Fruit fly (Drosophila melanogaster): ENCODE data around the gene CG3397.

The CG3397 gene

DNA sequence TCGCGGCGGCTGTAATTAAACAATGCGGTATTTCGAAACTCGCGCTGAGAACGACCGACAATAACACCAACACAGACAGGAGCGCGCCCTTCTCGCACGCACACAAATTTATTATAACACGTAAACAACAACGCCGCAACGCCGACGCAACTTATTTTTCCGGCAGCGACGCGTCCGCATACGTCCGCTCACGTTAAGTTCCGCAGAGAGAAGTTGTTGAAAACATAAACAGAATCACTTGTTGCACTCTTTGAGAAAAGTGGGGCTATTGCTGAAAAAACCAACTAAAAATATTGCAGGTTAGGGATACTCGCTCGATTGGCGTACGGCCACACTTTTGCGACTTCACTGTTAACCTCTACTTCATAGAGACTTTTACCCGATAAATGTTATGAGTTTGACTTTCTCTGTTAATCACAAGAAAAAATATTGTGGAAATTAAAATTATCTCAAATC lies 35.4 kb downstream of the CG3397 start, which contains the start of gene Cad87A (continued):
- no peak for TF ChIP-seq corto (GFP tag; optimal IDR thresholded peaks at IDR 0.05)
- TF ChIP-seq btn (GFP tag; optimal IDR thresholded peaks at IDR 0.05), result no peak
- no peak for TF ChIP-seq CG2120 (GFP tag; optimal IDR thresholded peaks at IDR 0.05)
- TF ChIP-seq Oli (tag; optimal IDR thresholded peaks at IDR 0.05), result no peak
- TF ChIP-seq H15 (GFP tag; IDR thresholded peaks at IDR 0.05), result no peak
- TF ChIP-seq Vsx1 (GFP tag; optimal IDR thresholded peaks at IDR 0.05), result peak; percentile 67
- TF ChIP-seq Lpt (GFP tag; optimal IDR thresholded peaks at IDR 0.05), result no peak
- TF ChIP-seq en (GFP tag; optimal IDR thresholded peaks at IDR 0.05), result no peak
- TF ChIP-seq ttk (GFP tag; IDR thresholded peaks at IDR 0.05), result no peak
- TF ChIP-seq CG12155 (GFP tag; optimal IDR thresholded peaks at IDR 0.05), result no peak
- no peak for TF ChIP-seq CG12744 (GFP tag; optimal IDR thresholded peaks at IDR 0.05)
- no peak for TF ChIP-seq pho (GFP tag; optimal IDR thresholded peaks at IDR 0.05)
- no peak for TF ChIP-seq CG12391 (tag; optimal IDR thresholded peaks at IDR 0.05)
- peak; percentile 43 for TF ChIP-seq pfk (GFP tag; optimal IDR thresholded peaks at IDR 0.05)
- no peak for TF ChIP-seq pita (GFP tag; optimal IDR thresholded peaks at IDR 0.05)
- no peak for TF ChIP-seq HmgZ (tag; optimal IDR thresholded peaks at IDR 0.05)
- TF ChIP-seq CG10654 (GFP tag; optimal IDR thresholded peaks at IDR 0.05), result no peak
- TF ChIP-seq Myb (GFP tag; optimal IDR thresholded peaks at IDR 0.05), result no peak
- TF ChIP-seq al (GFP tag; IDR thresholded peaks at IDR 0.05), result no peak
- TF ChIP-seq chn (GFP tag; optimal IDR thresholded peaks at IDR 0.05), result no peak
- TF ChIP-seq CG6813 (GFP tag; optimal IDR thresholded peaks at IDR 0.05), result peak; percentile 11
- peak in 1 of 2 experiments; percentile 5 for TF ChIP-seq dpn (GFP tag; optimal IDR thresholded peaks at IDR 0.05)
- no peak for TF ChIP-seq eyg (GFP tag; optimal IDR thresholded peaks at IDR 0.05)
- TF ChIP-seq NfI (GFP tag; optimal IDR thresholded peaks at IDR 0.05), result no peak
- peak; percentile 53 for TF ChIP-seq Max (GFP tag; optimal IDR thresholded peaks at IDR 0.05)
- TF ChIP-seq CG33557 (GFP tag; optimal IDR thresholded peaks at IDR 0.05), result no peak
- no peak for TF ChIP-seq CG7556 (GFP tag; optimal IDR thresholded peaks at IDR 0.05)
- peak; percentile 47 for TF ChIP-seq Side (GFP tag; optimal IDR thresholded peaks at IDR 0.05)
- TF ChIP-seq Dbx (GFP tag; IDR thresholded peaks at IDR 0.05), result no peak
- no peak for TF ChIP-seq CG31441 (GFP tag; IDR thresholded peaks at IDR 0.05)
- peak; percentile 67 for TF ChIP-seq wek (GFP tag; optimal IDR thresholded peaks at IDR 0.05)
- no peak for TF ChIP-seq CG4328 (GFP tag; optimal IDR thresholded peaks at IDR 0.05)
- TF ChIP-seq CG11085 (GFP tag; IDR thresholded peaks at IDR 0.05), result no peak
- TF ChIP-seq pros (GFP tag; optimal IDR thresholded peaks at IDR 0.05), result peak; percentile 52
- peak; percentile 49 for TF ChIP-seq CG10267 (tag; optimal IDR thresholded peaks at IDR 0.05)
- TF ChIP-seq kni (GFP tag; optimal IDR thresholded peaks at IDR 0.05), result peak; percentile 80
- no peak for TF ChIP-seq Antp (GFP tag; optimal IDR thresholded peaks at IDR 0.05)
- no peak for TF ChIP-seq Adf1 (GFP tag; IDR thresholded peaks at IDR 0.05)
- no peak for TF ChIP-seq CG16815 (GFP tag; optimal IDR thresholded peaks at IDR 0.05)
- no peak for TF ChIP-seq zfh2 (GFP tag; optimal IDR thresholded peaks at IDR 0.05)
- TF ChIP-seq pzg (GFP tag; optimal IDR thresholded peaks at IDR 0.05), result peak; percentile 81
- peak; percentile 20 for TF ChIP-seq CG18262 (tag; optimal IDR thresholded peaks at IDR 0.05)
- peak; percentile 53 for TF ChIP-seq stwl (tag; optimal IDR thresholded peaks at IDR 0.05)
- TF ChIP-seq Nf-YC (tag; optimal IDR thresholded peaks at IDR 0.05), result no peak
- TF ChIP-seq Aef1 (GFP tag; IDR thresholded peaks at IDR 0.05), result no peak
- TF ChIP-seq gcm (GFP tag; optimal IDR thresholded peaks at IDR 0.05), result no peak
- no peak for TF ChIP-seq CG9817 (tag; optimal IDR thresholded peaks at IDR 0.05)
- no peak for TF ChIP-seq pan (optimal IDR thresholded peaks at IDR 0.05)
- no peak for TF ChIP-seq pan (GFP tag; optimal IDR thresholded peaks at IDR 0.05 in 1 of 2, IDR thresholded peaks at IDR 0.05 in 1 of 2)
- no peak for TF ChIP-seq gce (GFP tag; IDR thresholded peaks at IDR 0.05)
- TF ChIP-seq CG6791 (GFP tag; IDR thresholded peaks at IDR 0.05; ENCODE audit: partially characterized antibody), result no peak
- no peak for TF ChIP-seq hbn (GFP tag; IDR thresholded peaks at IDR 0.05; ENCODE audit: partially characterized antibody)
